Worm (Caenorhabditis elegans) whole organism, L4 larva: ENCODE results near the gene sre-29.

Experiments used
- Y75B8A.6 ChIP-seq: fragments of 200-800 bp; sonication (Bioruptor generic); IDR thresholded peaks from 2 replicates; pipeline ENCODE4 v1.3.6; 2022; ENCODE audit warnings: missing genetic modification reagents, missing genetic modification characterization, missing compliant biosample characterization
- aly-2 ChIP-seq: sonication (generic microtip); optimal IDR thresholded peaks from 2 replicates; lab custom pipeline; 2018; ENCODE audit warnings: missing biosample characterization, missing genetic modification characterization
- daf-19 ChIP-seq: fragments of 200-800 bp; sonication (Bioruptor generic); conservative IDR thresholded peaks from 2 replicates; pipeline ENCODE4 v1.3.6; 2022; ENCODE audit warnings: missing genetic modification characterization, missing compliant biosample characterization
- hif-1 ChIP-seq, 2 experiments: sonication (generic microtip); optimal IDR thresholded peaks; 2 replicates each; lab custom pipeline; 2016 to 2017; ENCODE audit warnings: missing compliant biosample characterization in 2 of 2, missing genetic modification characterization in 2 of 2, missing genetic modification reagents in 2 of 2, missing genotype in 2 of 2, mild to moderate bottlenecking in 1 of 2
- hlh-30 ChIP-seq: sonication (generic microtip); optimal IDR thresholded peaks from 2 replicates; lab custom pipeline; 2017; ENCODE audit warnings: antibody characterized with exemption, mild to moderate bottlenecking, missing genetic modification characterization, missing compliant biosample characterization; ENCODE audit not compliant: insufficient read depth
- madf-9 ChIP-seq: fragments of 200-800 bp; sonication (Bioruptor generic); conservative IDR thresholded peaks from 2 replicates; pipeline ENCODE4 v1.3.6; 2022; ENCODE audit warnings: missing genetic modification reagents, missing genetic modification characterization, missing compliant biosample characterization
- mxl-3 ChIP-seq: fragments of 200-800 bp; sonication (Bioruptor generic); optimal IDR thresholded peaks from 2 replicates; lab custom pipeline; 2018; ENCODE audit warnings: mild to moderate bottlenecking, missing genetic modification characterization, missing compliant biosample characterization
- pha-4 ChIP-seq, 2 experiments: fragments of 150-350 bp in 1 of 2; fragments of 200-800 bp in 1 of 2; sonication (Bioruptor generic) in 1 of 2; IDR thresholded peaks in 1 of 2; optimal IDR thresholded peaks in 1 of 2; 2 replicates each; pipeline versions ENCODE4 v1.3.6 to Lab custom; 2014 to 2022; ENCODE audit warnings: missing genetic modification characterization in 2 of 2, missing genetic modification reagents in 2 of 2, missing biosample characterization in 1 of 2, missing compliant biosample characterization in 1 of 2
- snpc-4 ChIP-seq: fragments of 150-350 bp; optimal IDR thresholded peaks from 2 replicates; lab custom pipeline; 2014; ENCODE audit warnings: missing biosample characterization, missing genetic modification characterization
- unc-62 ChIP-seq, 3 experiments: fragments of 150-350 bp in 1 of 3; sonication (generic microtip); optimal IDR thresholded peaks in 2 of 3; peaks in 1 of 3; 1 replicate in 1 of 3; 2 replicates in 2 of 3; lab custom pipeline; 2014 to 2017; ENCODE audit warnings: missing biosample characterization in 3 of 3, missing genetic modification characterization in 3 of 3, missing genetic modification reagents in 3 of 3, missing genotype in 1 of 3

ce11 chrII:12378793-12379192 is 22.9 kb downstream of the sre-29 start:
- TF ChIP-seq snpc-4 (tag; lab: Kevin White, UChicago) (no peak), Y75B8A.6 (GFP tag; lab: Robert Waterston, UW) (no peak), hlh-30 (tag; lab: Kevin White, UChicago) (peak; percentile 53), unc-62 (GFP tag; optimal IDR thresholded peaks at IDR 0.05 in 1 of 2; lab: Kevin White, UChicago) (no peak), unc-62 (tag; optimal IDR thresholded peaks at IDR 0.05; lab: Kevin White, UChicago) (no peak), madf-9 (GFP tag; lab: Robert Waterston, UW) (no peak), hif-1 (tag; optimal IDR thresholded peaks at IDR 0.05; lab: Kevin White, UChicago) (no peak), aly-2 (tag; lab: Kevin White, UChicago) (no peak), pha-4 (GFP tag; IDR thresholded peaks at IDR 0.05; lab: Robert Waterston, UW) (no peak), pha-4 (tag; optimal IDR thresholded peaks at IDR 0.05; lab: Kevin White, UChicago) (no peak), mxl-3 (no peak), daf-19 (GFP tag; lab: Robert Waterston, UW) (no peak)
